ENCODE assay signal across 1 fruit fly cellular context in the genomic region with DNA sequence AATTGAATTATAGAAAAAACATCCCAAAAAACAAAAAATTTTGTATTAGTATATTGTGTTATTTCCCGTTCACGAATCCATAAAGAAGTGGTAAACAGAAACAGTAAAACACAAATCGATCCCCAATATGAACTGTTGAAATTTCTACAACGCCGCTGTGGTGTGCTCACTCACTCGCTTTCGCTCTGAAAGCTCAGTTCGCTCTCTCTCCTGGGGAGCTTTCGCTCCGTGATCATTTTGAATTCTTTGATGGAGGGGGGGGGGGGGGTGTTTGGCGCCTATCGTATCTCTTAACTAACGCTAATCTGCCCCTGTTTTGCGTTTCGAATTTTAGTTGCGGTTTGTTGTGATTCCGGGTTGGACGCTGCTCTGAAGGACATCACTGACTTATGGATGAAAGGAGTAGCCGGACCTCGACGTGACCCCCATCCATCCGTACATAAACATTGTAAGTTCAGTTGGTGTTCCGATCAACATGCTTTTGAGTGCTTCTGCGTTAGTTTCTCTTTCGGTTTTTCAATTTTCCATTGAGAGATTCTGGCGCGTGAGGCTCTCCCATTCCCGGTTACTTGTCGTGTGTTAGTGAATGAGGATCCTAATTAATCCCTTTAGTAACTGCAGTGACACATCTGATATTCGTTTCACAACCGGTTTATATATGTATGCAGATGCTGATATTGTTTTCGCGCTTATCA.
A peak's percentile ranks its signal among the peaks of the same experiment; 100 is the strongest.
TF ChIP-seq lines count a peak whose summit lies in the region.

TSS of gene D2hgdh (plus strand) at position 331 of the 695 bp plus-strand sequence.

TF ChIP-seq in whole organism, embryonic, 481 proteins besides CTCF, POLR2A, EP300 and RAD21 (continued from another document):
- TF ChIP-seq bab2 (GFP tag; optimal IDR thresholded peaks at IDR 0.05; lab: Kevin White, UChicago) (no peak), sens-2 (GFP tag; IDR thresholded peaks at IDR 0.05; lab: Robert Waterston, UW) (no peak), nau (GFP tag; optimal IDR thresholded peaks at IDR 0.05; lab: Kevin White, UChicago) (no peak), trh (GFP tag; optimal IDR thresholded peaks at IDR 0.05; lab: Kevin White, UChicago) (no peak), CG1602 (GFP tag; optimal IDR thresholded peaks at IDR 0.05; lab: Kevin White, UChicago) (no peak), CG34376 (GFP tag; optimal IDR thresholded peaks at IDR 0.05; lab: Kevin White, UChicago) (peak; percentile 38), CG13287 (GFP tag; IDR thresholded peaks at IDR 0.05; lab: Robert Waterston, UW; ENCODE audit: partially characterized antibody) (peak; percentile 33; the same call in 1 of the 2 replicates), luna (GFP tag; optimal IDR thresholded peaks at IDR 0.05; lab: Kevin White, UChicago) (no peak), Ets97D (GFP tag; optimal IDR thresholded peaks at IDR 0.05; lab: Kevin White, UChicago) (no peak), CG18011 (GFP tag; optimal IDR thresholded peaks at IDR 0.05; lab: Kevin White, UChicago) (no peak), CG3995 (GFP tag; optimal IDR thresholded peaks at IDR 0.05; lab: Kevin White, UChicago) (no peak), amos (GFP tag; IDR thresholded peaks at IDR 0.05; lab: Robert Waterston, UW; ENCODE audit: partially characterized antibody) (peak; percentile 23; the same call in 1 of the 2 replicates), CG2120 (GFP tag; optimal IDR thresholded peaks at IDR 0.05; lab: Kevin White, UChicago) (peak; percentile 60), zen (tag; optimal IDR thresholded peaks at IDR 0.05; lab: Kevin White, UChicago) (no peak), CG34224 (GFP tag; IDR thresholded peaks at IDR 0.05; lab: Robert Waterston, UW; ENCODE audit: partially characterized antibody) (no peak), CG10565 (GFP tag; optimal IDR thresholded peaks at IDR 0.05; lab: Kevin White, UChicago) (no peak), pb (GFP tag; optimal IDR thresholded peaks at IDR 0.05; lab: Kevin White, UChicago) (no peak), aop (GFP tag; IDR thresholded peaks at IDR 0.05; lab: Robert Waterston, UW) (no peak), tgo (GFP tag; IDR thresholded peaks at IDR 0.05; lab: Robert Waterston, UW) (no peak), kah (GFP tag; optimal IDR thresholded peaks at IDR 0.05; lab: Kevin White, UChicago) (no peak), CG10654 (GFP tag; optimal IDR thresholded peaks at IDR 0.05; lab: Kevin White, UChicago) (no peak), pan (optimal IDR thresholded peaks at IDR 0.05; lab: Kevin White, UChicago) (no peak), pan (GFP tag; optimal IDR thresholded peaks at IDR 0.05 in 1 of 2, IDR thresholded peaks at IDR 0.05 in 1 of 2) (peak in 1 of 2 experiments; percentile 24), CG18764 (GFP tag; optimal IDR thresholded peaks at IDR 0.05; lab: Kevin White, UChicago) (no peak), dmrt99B (tag; optimal IDR thresholded peaks at IDR 0.05; lab: Kevin White, UChicago) (no peak), CG12071 (GFP tag; optimal IDR thresholded peaks at IDR 0.05; lab: Kevin White, UChicago) (no peak), CG11723 (GFP tag; optimal IDR thresholded peaks at IDR 0.05; lab: Kevin White, UChicago) (no peak), CG8359 (GFP tag; optimal IDR thresholded peaks at IDR 0.05; lab: Kevin White, UChicago; ENCODE audit: borderline replicate concordance) (no peak), CG2889 (GFP tag; IDR thresholded peaks at IDR 0.05; lab: Robert Waterston, UW) (no peak), CG17829 (tag; optimal IDR thresholded peaks at IDR 0.05; lab: Kevin White, UChicago) (no peak), cas (GFP tag; IDR thresholded peaks at IDR 0.05; lab: Robert Waterston, UW) (no peak), lilli (GFP tag; optimal IDR thresholded peaks at IDR 0.05; lab: Kevin White, UChicago) (peak; percentile 45), eyg (GFP tag; optimal IDR thresholded peaks at IDR 0.05; lab: Kevin White, UChicago) (no peak), Ravus (GFP tag; IDR thresholded peaks at IDR 0.05; lab: Robert Waterston, UW) (no peak), sd (tag; optimal IDR thresholded peaks at IDR 0.05; lab: Kevin White, UChicago) (no peak), CG11247 (GFP tag; IDR thresholded peaks at IDR 0.05; lab: Robert Waterston, UW) (no peak), row (GFP tag; IDR thresholded peaks at IDR 0.05; lab: Robert Waterston, UW) (peak; percentile 21; the same call in 1 of the 3 replicates), onecut (GFP tag; IDR thresholded peaks at IDR 0.05; lab: Robert Waterston, UW) (no peak), CG31224 (GFP tag; IDR thresholded peaks at IDR 0.05; lab: Robert Waterston, UW) (no peak), CG15479 (GFP tag; optimal IDR thresholded peaks at IDR 0.05; lab: Kevin White, UChicago) (no peak), danr (GFP tag; IDR thresholded peaks at IDR 0.05; lab: Robert Waterston, UW) (no peak), CG2875 (GFP tag; optimal IDR thresholded peaks at IDR 0.05; lab: Kevin White, UChicago) (no peak), az2 (GFP tag; optimal IDR thresholded peaks at IDR 0.05; lab: Kevin White, UChicago) (no peak), Deaf1 (tag; optimal IDR thresholded peaks at IDR 0.05; lab: Kevin White, UChicago) (no peak), vvl (GFP tag; IDR thresholded peaks at IDR 0.05; lab: Robert Waterston, UW) (no peak), unc-4 (GFP tag; IDR thresholded peaks at IDR 0.05; lab: Robert Waterston, UW; ENCODE audit: partially characterized antibody) (no peak), dysf (GFP tag; IDR thresholded peaks at IDR 0.05; lab: Robert Waterston, UW) (peak; percentile 11; the same call in 1 of the 3 replicates), grau (tag; optimal IDR thresholded peaks at IDR 0.05; lab: Kevin White, UChicago) (peak; percentile 37), Ssrp (tag; optimal IDR thresholded peaks at IDR 0.05; lab: Kevin White, UChicago) (no peak), slou (GFP tag; optimal IDR thresholded peaks at IDR 0.05; lab: Kevin White, UChicago) (no peak)
